Worm (Caenorhabditis elegans) whole organism, early embryonic: Measurements from ENCODE around the gene sysm-1.

Experiments
- F13C5.2 ChIP-seq: sonication (generic microtip); optimal IDR thresholded peaks from 2 replicates; lab custom pipeline; 2017; ENCODE audit warnings: mild to moderate bottlenecking, missing genetic modification characterization, inconsistent platforms, missing compliant biosample characterization
- aly-1 ChIP-seq: sonication (generic microtip); optimal IDR thresholded peaks from 2 replicates; lab custom pipeline; 2016; ENCODE audit warnings: missing genetic modification characterization, missing compliant biosample characterization
- ama-1 ChIP-seq: fragments of 150-350 bp; optimal IDR thresholded peaks from 2 replicates; lab custom pipeline; 2014
- ceh-13 ChIP-seq: fragments of 200-800 bp; sonication (Bioruptor generic); optimal IDR thresholded peaks from 2 replicates; lab custom pipeline; 2018; ENCODE audit warnings: mild to moderate bottlenecking, missing genetic modification characterization, missing compliant biosample characterization
- hmbx-1 ChIP-seq: sonication (generic microtip); optimal IDR thresholded peaks from 2 replicates; lab custom pipeline; 2016; ENCODE audit warnings: mild to moderate bottlenecking, missing genetic modification characterization, missing compliant biosample characterization
- hnd-1 ChIP-seq: sonication (generic microtip); optimal IDR thresholded peaks from 2 replicates; lab custom pipeline; 2016; ENCODE audit warnings: missing genetic modification characterization, missing compliant biosample characterization

DNA sequence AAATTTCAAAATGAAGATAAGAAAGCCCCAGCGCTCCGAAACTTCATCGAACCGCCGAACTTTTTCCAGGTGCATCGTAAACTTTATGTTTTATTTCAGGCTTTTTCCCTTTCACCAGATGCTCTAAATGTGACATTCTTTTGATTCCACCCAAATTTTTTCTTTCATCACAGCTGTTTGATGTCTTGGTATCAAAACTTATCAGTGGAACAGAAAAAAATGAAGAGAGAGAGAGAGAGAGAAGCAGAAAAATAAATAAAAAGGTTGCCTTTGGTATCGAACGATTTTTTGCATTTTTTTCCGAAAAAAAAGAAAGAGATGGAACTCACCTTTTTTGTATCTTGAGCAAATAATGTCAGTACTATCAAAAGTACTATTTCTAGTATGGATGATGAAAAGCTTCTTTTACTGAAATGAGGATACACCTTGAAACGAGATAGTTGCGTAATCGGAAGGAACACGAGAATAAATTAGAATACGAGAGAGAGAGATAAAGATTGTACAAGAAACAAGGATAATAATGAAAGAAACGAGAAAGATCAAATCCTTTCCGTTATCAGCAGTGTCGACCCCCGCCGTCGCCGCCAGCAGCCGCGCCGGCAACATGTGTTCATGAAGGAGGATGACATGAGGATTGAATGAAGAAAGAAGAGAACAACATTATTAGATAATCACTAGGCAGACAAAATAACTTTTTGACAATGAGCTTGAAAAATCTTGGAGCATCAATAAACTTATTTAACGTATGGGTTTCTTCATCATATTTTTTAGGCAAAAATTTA lies 6.7 kb downstream of the sysm-1 start:
- TF ChIP-seq ama-1: no peak
- no peak for TF ChIP-seq aly-1 (tag; lab: Kevin White, UChicago)
- TF ChIP-seq hnd-1: no peak
- TF ChIP-seq hmbx-1 (tag; lab: Kevin White, UChicago): no peak
- no peak for TF ChIP-seq ceh-13 (GFP tag; lab: Kevin White, UChicago)
- no peak for TF ChIP-seq F13C5.2 (tag; lab: Kevin White, UChicago)
